Fruit fly (Drosophila melanogaster) whole organism, adult: Measurements from ENCODE around the gene Saf6.

Source experiments
- CG11617 ChIP-seq: fragments of 200-800 bp; sonication (Bioruptor generic); optimal IDR thresholded peaks from 2 replicates; lab custom pipeline; 2017; ENCODE audit warnings: mild to moderate bottlenecking, missing biosample characterization, missing genetic modification reagents, missing genetic modification characterization
- CG12768 ChIP-seq: fragments of 200-800 bp; sonication (Bioruptor generic); optimal IDR thresholded peaks from 2 replicates; lab custom pipeline; 2017; ENCODE audit warnings: missing biosample characterization, missing genetic modification characterization, mild to moderate bottlenecking, moderate library complexity, missing genetic modification reagents
- CG14711 ChIP-seq: fragments of 200-800 bp; sonication (Bioruptor generic); optimal IDR thresholded peaks from 2 replicates; lab custom pipeline; 2018; ENCODE audit warnings: missing biosample characterization, mild to moderate bottlenecking, missing genetic modification characterization, moderate library complexity
- CG1620 ChIP-seq: fragments of 200-800 bp; sonication (Bioruptor generic); optimal IDR thresholded peaks from 2 replicates; lab custom pipeline; 2016; ENCODE audit warnings: missing biosample characterization, missing genetic modification characterization
- CG33017 ChIP-seq: fragments of 200-800 bp; sonication (Bioruptor generic); optimal IDR thresholded peaks from 2 replicates; lab custom pipeline; 2018; ENCODE audit warnings: missing biosample characterization, mild to moderate bottlenecking, missing genetic modification characterization, moderate library complexity
- CG5204 ChIP-seq: fragments of 200-800 bp; sonication (Bioruptor generic); optimal IDR thresholded peaks from 2 replicates; lab custom pipeline; 2016; ENCODE audit warnings: missing biosample characterization, missing genetic modification characterization
- CG7045 ChIP-seq: fragments of 200-800 bp; sonication (Bioruptor generic); optimal IDR thresholded peaks from 2 replicates; lab custom pipeline; 2017; ENCODE audit warnings: missing biosample characterization, mild to moderate bottlenecking, missing genetic modification characterization
- CG7101 ChIP-seq: fragments of 200-800 bp; sonication (Bioruptor generic); optimal IDR thresholded peaks from 2 replicates; lab custom pipeline; 2018; ENCODE audit warnings: missing biosample characterization, mild to moderate bottlenecking, missing genetic modification characterization, moderate library complexity
- Clk ChIP-seq: fragments of 200-800 bp; sonication (Bioruptor generic); optimal IDR thresholded peaks from 2 replicates; lab custom pipeline; 2017; ENCODE audit warnings: missing biosample characterization, missing genetic modification characterization
- Crg-1 ChIP-seq: fragments of 200-800 bp; sonication (Bioruptor generic); optimal IDR thresholded peaks from 2 replicates; lab custom pipeline; 2016; ENCODE audit warnings: missing biosample characterization, missing genetic modification characterization
- Hr96 ChIP-seq: fragments of 200-800 bp; sonication (Bioruptor generic); optimal IDR thresholded peaks from 2 replicates; lab custom pipeline; 2016; ENCODE audit warnings: missing biosample characterization, missing genetic modification characterization
- Mnt ChIP-seq: fragments of 200-800 bp; sonication (Bioruptor generic); optimal IDR thresholded peaks from 2 replicates; lab custom pipeline; 2016; ENCODE audit warnings: missing biosample characterization, mild to moderate bottlenecking, missing genetic modification characterization
- bab1 ChIP-seq: fragments of 200-800 bp; sonication (Bioruptor generic); optimal IDR thresholded peaks from 3 replicates; lab custom pipeline; 2019; ENCODE audit warnings: missing biosample characterization, mild to moderate bottlenecking, missing genetic modification characterization, moderate library complexity
- cic ChIP-seq: fragments of 200-800 bp; sonication (Bioruptor generic); optimal IDR thresholded peaks from 2 replicates; lab custom pipeline; 2017; ENCODE audit warnings: missing biosample characterization, mild to moderate bottlenecking, missing genetic modification characterization, moderate library complexity
- cnc ChIP-seq, 2 experiments: fragments of >200 bp; optimal IDR thresholded peaks; 2 replicates each; lab custom pipeline; 2017
- kay ChIP-seq: fragments of 200-800 bp; sonication (Bioruptor generic); peaks from one replicate; lab custom pipeline; 2016; ENCODE audit warnings: missing biosample characterization, missing genetic modification characterization, borderline replicate concordance
- ovo ChIP-seq: fragments of 200-800 bp; sonication (Bioruptor generic); optimal IDR thresholded peaks from 2 replicates; lab custom pipeline; 2016; ENCODE audit warnings: missing biosample characterization, missing genetic modification characterization
- pad ChIP-seq: fragments of 200-800 bp; sonication (Bioruptor generic); optimal IDR thresholded peaks from 3 replicates; lab custom pipeline; 2017; ENCODE audit warnings: missing biosample characterization, missing genetic modification characterization, mild to moderate bottlenecking, moderate library complexity, missing genetic modification reagents
- tj ChIP-seq: fragments of 200-800 bp; sonication (Bioruptor generic); optimal IDR thresholded peaks from 3 replicates; lab custom pipeline; 2017; ENCODE audit warnings: missing biosample characterization, mild to moderate bottlenecking, missing genetic modification characterization, moderate library complexity
- toe ChIP-seq: fragments of 200-800 bp; sonication (Bioruptor generic); optimal IDR thresholded peaks from 2 replicates; lab custom pipeline; 2016; ENCODE audit warnings: missing biosample characterization, missing genetic modification characterization

The Saf6 gene

DNA sequence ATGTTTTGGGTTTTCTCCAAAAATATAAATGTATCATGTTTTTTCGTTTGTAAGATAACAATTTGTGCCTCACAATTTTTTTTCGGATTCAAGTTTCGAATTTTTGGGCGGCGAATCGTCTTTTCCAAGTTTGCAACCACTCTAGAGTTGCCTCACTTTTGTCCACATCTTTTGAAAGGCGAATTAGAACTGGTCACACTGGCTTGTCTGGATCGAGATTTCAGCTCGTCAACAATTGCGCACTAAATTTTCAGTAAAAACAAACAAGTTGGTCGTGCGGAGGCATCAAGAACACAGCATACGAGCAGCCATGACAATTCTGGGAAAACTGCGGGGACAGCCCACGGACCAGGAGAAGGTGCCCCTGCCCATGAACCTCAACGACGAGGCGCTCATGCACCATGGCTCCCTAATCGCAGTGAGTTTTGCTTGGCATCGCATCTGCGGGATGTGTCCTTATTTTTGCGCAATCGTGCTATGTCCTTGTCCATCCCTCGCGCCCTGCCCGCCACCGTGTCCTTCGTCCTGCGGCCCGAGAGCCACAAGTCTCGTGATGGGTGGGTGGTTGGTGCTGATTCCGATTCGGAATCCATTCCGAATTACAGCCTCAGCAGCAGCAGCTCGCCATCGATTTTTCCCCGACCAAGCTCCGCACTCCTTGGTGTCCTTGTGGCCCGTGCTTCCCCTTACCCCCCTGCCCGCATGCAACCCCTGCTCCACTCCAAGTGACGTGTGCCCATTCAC, 5.7 kb upstream of the Saf6 start, which contains the start of gene CG3662:
Gene CG3662 (plus strand): TSS at position 48 of the 744 bp plus-strand sequence.
- TF ChIP-seq CG7045 (GFP tag; lab: Kevin White, UChicago) (no peak), bab1 (peak; percentile 68), ovo (no peak), CG12768 (GFP tag; lab: Kevin White, UChicago) (peak; percentile 20), CG33017 (tag; lab: Kevin White, UChicago) (peak; percentile 14), pad (GFP tag; lab: Kevin White, UChicago) (no peak), kay (GFP tag; lab: Kevin White, UChicago) (no peak), CG11617 (GFP tag; lab: Kevin White, UChicago) (peak; percentile 4), Hr96 (GFP tag; lab: Kevin White, UChicago) (peak; percentile 9), Crg-1 (peak; percentile 10), CG7101 (peak; percentile 37), tj (GFP tag; lab: Kevin White, UChicago) (no peak), CG14711 (peak; percentile 97), cic (GFP tag; lab: Kevin White, UChicago) (no peak), cnc (optimal IDR thresholded peaks at IDR 0.05; lab: Kevin White, UChicago) (no peak), Clk (no peak), CG1620 (GFP tag; lab: Kevin White, UChicago) (no peak), toe (no peak), Mnt (GFP tag; lab: Kevin White, UChicago) (peak; percentile 30), CG5204 (GFP tag; lab: Kevin White, UChicago) (no peak)

dm6 chr2L:819315-820032, 3.7 kb upstream of the Saf6 start, which contains the start of the genes PGAP2 and Clp:
Gene PGAP2, minus strand, starts transcription at chr2L:819508.
Gene Clp, plus strand, starts transcription at chr2L:819964.
- TF ChIP-seq Crg-1 (peak; percentile 66), CG14711 (peak; percentile 68), cnc (optimal IDR thresholded peaks at IDR 0.05; lab: Kevin White, UChicago) (no peak), CG7045 (GFP tag; lab: Kevin White, UChicago) (peak; percentile 59), Mnt (GFP tag; lab: Kevin White, UChicago) (peak; percentile 64), cic (GFP tag; lab: Kevin White, UChicago) (peak; percentile 21), CG12768 (GFP tag; lab: Kevin White, UChicago) (peak; percentile 41), CG11617 (GFP tag; lab: Kevin White, UChicago) (peak; percentile 78), CG33017 (tag; lab: Kevin White, UChicago) (peak; percentile 46), tj (GFP tag; lab: Kevin White, UChicago) (peak; percentile 79), Clk (peak; percentile 42), CG5204 (GFP tag; lab: Kevin White, UChicago) (no peak), kay (GFP tag; lab: Kevin White, UChicago) (no peak), toe (peak; percentile 86), ovo (no peak), CG1620 (GFP tag; lab: Kevin White, UChicago) (peak; percentile 71), CG7101 (peak; percentile 75), Hr96 (GFP tag; lab: Kevin White, UChicago) (peak; percentile 60), pad (GFP tag; lab: Kevin White, UChicago) (peak; percentile 55), bab1 (peak; percentile 53)

dm6 chr2L:817850-818249, 2.1 kb upstream of the Saf6 start, which contains the start of gene CG15880:
Gene CG15880, minus strand, starts transcription at chr2L:817950.
- no peak for TF ChIP-seq cnc (optimal IDR thresholded peaks at IDR 0.05; lab: Kevin White, UChicago)
- TF ChIP-seq Clk: no peak
- TF ChIP-seq cic (GFP tag; lab: Kevin White, UChicago): no peak
- no peak for TF ChIP-seq CG12768 (GFP tag; lab: Kevin White, UChicago)
- no peak for TF ChIP-seq CG33017 (tag; lab: Kevin White, UChicago)
- TF ChIP-seq tj (GFP tag; lab: Kevin White, UChicago): no peak
- TF ChIP-seq CG5204 (GFP tag; lab: Kevin White, UChicago): no peak
- TF ChIP-seq Mnt (GFP tag; lab: Kevin White, UChicago): no peak
- TF ChIP-seq toe: no peak
- no peak for TF ChIP-seq kay (GFP tag; lab: Kevin White, UChicago)
- no peak for TF ChIP-seq CG1620 (GFP tag; lab: Kevin White, UChicago)
- no peak for TF ChIP-seq bab1
- no peak for TF ChIP-seq Crg-1

DNA sequence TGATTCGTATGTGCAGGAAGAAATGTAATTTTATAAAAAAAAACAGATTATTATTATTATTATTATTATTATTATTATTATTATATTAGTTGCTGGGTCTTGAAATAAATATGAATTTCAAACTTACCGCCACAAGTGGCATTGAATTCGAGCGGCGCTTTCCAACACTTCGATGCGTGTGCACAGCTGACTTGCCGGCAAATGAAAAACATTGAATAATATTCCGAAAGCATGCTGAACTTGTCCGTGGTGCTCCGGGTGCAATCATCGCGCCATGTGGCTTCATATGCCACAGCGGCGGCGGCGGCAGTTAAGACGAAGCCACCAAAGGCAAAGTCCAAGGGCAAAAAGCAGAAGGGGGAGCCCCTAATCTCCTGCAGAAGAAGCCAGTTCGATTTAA, 4.3 kb downstream of the Saf6 start, which contains the start of gene Dbp21E2:
Gene Dbp21E2 (plus strand): TSS at position 180 of the 400 bp plus-strand sequence.
- TF ChIP-seq CG7045 (GFP tag; lab: Kevin White, UChicago): no peak
- no peak for TF ChIP-seq cic (GFP tag; lab: Kevin White, UChicago)
- no peak for TF ChIP-seq CG11617 (GFP tag; lab: Kevin White, UChicago)
- TF ChIP-seq CG1620 (GFP tag; lab: Kevin White, UChicago): no peak
- peak; percentile 32 for TF ChIP-seq CG7101
- no peak for TF ChIP-seq Clk
- TF ChIP-seq Mnt (GFP tag; lab: Kevin White, UChicago): peak; percentile 2

dm6 chr2L:810277-810676, 5.5 kb downstream of the Saf6 start, which contains the start of gene Nnf1b:
Gene Nnf1b, plus strand, starts transcription at chr2L:810577.
- TF ChIP-seq tj (GFP tag; lab: Kevin White, UChicago): no peak
- TF ChIP-seq Crg-1: no peak
- TF ChIP-seq CG33017 (tag; lab: Kevin White, UChicago): no peak
- no peak for TF ChIP-seq CG5204 (GFP tag; lab: Kevin White, UChicago)
- TF ChIP-seq CG7101: no peak
- no peak for TF ChIP-seq toe
- no peak for TF ChIP-seq CG12768 (GFP tag; lab: Kevin White, UChicago)
- no peak for TF ChIP-seq CG14711
- no peak for TF ChIP-seq Clk
- no peak for TF ChIP-seq CG1620 (GFP tag; lab: Kevin White, UChicago)
